Fruit fly (Drosophila melanogaster) whole organism: ENCODE results near the gene SC35.

ENCODE experiments used
- CG8478 ChIP-seq: fragments of >200 bp; optimal IDR thresholded peaks from 2 replicates; lab custom pipeline; 2018; ENCODE audit warnings: inconsistent platforms
- Dll ChIP-seq: fragments of >200 bp; optimal IDR thresholded peaks from 2 replicates; lab custom pipeline; 2017
- EcR ChIP-seq, 2 experiments: fragments of >200 bp; optimal IDR thresholded peaks; 2 replicates each; lab custom pipeline; 2017; ENCODE audit warnings: missing biosample characterization in 2 of 2, missing genetic modification characterization in 2 of 2, missing genetic modification reagents in 2 of 2
- pan ChIP-seq: fragments of >200 bp; optimal IDR thresholded peaks from 2 replicates; lab custom pipeline; 2017
- psq ChIP-seq: fragments of >200 bp; optimal IDR thresholded peaks from 2 replicates; lab custom pipeline; 2017
- usp ChIP-seq: fragments of >200 bp; optimal IDR thresholded peaks from 2 replicates; lab custom pipeline; 2017; ENCODE audit warnings: missing biosample characterization, missing genetic modification characterization, mixed read lengths

The SC35 gene

dm6 chr2L:12472988-12473387 is 38.5 kb upstream of the SC35 start:
- TF ChIP-seq usp (GFP tag; lab: Kevin White, UChicago) (no peak), EcR (GFP tag; optimal IDR thresholded peaks at IDR 0.05; lab: Kevin White, UChicago) (no peak), psq (lab: Kevin White, UChicago) (no peak), Dll (no peak), CG8478 (lab: Kevin White, UChicago) (no peak), pan (no peak)

DNA sequence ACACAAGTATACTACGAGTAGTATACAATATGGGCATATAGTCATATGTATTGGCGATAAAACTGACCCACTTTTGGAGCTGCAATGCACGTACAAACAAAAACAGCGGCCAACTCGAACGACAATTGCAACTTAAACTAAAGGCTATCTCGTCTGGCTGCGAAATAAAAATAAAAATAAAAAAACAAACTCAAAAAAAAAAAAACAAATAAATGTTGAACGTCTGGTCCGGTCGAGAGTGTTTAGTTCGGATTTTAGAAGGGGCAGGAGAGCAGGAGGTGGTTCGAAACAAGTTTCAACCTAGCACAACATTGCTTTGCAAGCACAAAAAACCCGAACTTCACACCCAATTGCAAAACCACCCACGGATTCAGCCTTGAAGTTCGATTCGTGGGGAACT is 37.5 kb upstream of the SC35 start:
- TF ChIP-seq CG8478 (lab: Kevin White, UChicago) = no peak

dm6 chr2L:12469235-12469634 is 34.8 kb upstream of the SC35 start:
- TF ChIP-seq usp (GFP tag; lab: Kevin White, UChicago) (no peak), CG8478 (lab: Kevin White, UChicago) (no peak), pan (no peak), psq (lab: Kevin White, UChicago) (no peak), EcR (GFP tag; optimal IDR thresholded peaks at IDR 0.05; lab: Kevin White, UChicago) (no peak), Dll (no peak)

dm6 chr2L:12468813-12469212 is 34.3 kb upstream of the SC35 start:
- no peak for TF ChIP-seq pan
- no peak for TF ChIP-seq EcR (GFP tag; optimal IDR thresholded peaks at IDR 0.05; lab: Kevin White, UChicago)
- no peak for TF ChIP-seq usp (GFP tag; lab: Kevin White, UChicago)
- TF ChIP-seq CG8478 (lab: Kevin White, UChicago) = no peak
- TF ChIP-seq Dll = no peak
- TF ChIP-seq psq (lab: Kevin White, UChicago) = no peak

- TF ChIP-seq Dll = no peak
- TF ChIP-seq psq (lab: Kevin White, UChicago) = no peak
- no peak for TF ChIP-seq CG8478 (lab: Kevin White, UChicago)
- TF ChIP-seq pan = no peak
- no peak for TF ChIP-seq usp (GFP tag; lab: Kevin White, UChicago)
- TF ChIP-seq EcR (GFP tag; optimal IDR thresholded peaks at IDR 0.05; lab: Kevin White, UChicago) = no peak
These were observed 33.2 kb upstream of the SC35 start for dm6 chr2L:12467673-12468072.

- TF ChIP-seq EcR (GFP tag; optimal IDR thresholded peaks at IDR 0.05; lab: Kevin White, UChicago) (no peak), psq (lab: Kevin White, UChicago) (no peak), CG8478 (lab: Kevin White, UChicago) (no peak), usp (GFP tag; lab: Kevin White, UChicago) (no peak), Dll (no peak), pan (no peak)
These were observed 32.1 kb upstream of the SC35 start for dm6 chr2L:12466506-12467043.

DNA sequence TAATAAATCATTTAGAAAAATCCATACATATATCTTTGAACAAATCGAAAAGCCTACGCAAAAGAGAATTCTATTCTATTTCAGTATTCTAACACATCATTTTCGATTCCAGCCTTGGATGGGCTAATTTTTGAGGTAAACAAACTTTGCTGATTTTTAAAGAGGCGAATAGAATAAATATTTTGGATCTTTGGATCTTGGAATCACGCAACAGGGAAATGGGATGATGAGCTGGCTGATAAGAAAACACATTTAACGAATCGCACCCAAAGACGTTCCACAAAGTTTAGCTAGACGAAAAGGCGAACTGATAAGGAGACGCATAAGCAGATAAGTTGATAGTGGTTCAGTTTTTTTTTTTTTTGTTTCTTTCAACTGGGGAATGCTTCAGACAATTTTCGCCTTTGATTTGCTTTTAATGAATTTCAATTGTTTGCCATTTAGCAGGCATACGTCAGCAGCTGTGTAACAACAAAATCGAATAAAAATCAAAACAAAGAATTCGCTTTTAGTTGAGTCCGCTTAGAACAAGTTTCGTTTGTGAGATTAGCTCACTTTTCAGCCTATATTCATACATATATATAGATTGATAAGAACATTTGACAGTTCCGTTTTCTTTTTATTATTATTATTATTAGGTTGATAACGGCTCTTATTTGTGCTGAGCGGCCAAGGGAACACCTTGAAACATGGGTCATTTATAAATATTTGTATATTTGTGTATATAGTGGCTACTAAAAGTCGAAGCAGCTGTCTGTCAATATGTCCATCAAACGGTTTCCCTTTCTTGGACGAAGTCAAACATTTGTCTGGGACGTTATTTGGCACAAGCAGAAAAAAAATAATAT is 30.9 kb upstream of the SC35 start:
- no peak for TF ChIP-seq psq (lab: Kevin White, UChicago)
- no peak for TF ChIP-seq CG8478 (lab: Kevin White, UChicago)
- no peak for TF ChIP-seq pan
- TF ChIP-seq usp (GFP tag; lab: Kevin White, UChicago) = no peak
- TF ChIP-seq Dll = no peak
- TF ChIP-seq EcR (GFP tag; optimal IDR thresholded peaks at IDR 0.05; lab: Kevin White, UChicago) = no peak

dm6 chr2L:12464065-12464464 is 29.6 kb upstream of the SC35 start:
- TF ChIP-seq pan (no peak), usp (GFP tag; lab: Kevin White, UChicago) (no peak), psq (lab: Kevin White, UChicago) (no peak)

DNA sequence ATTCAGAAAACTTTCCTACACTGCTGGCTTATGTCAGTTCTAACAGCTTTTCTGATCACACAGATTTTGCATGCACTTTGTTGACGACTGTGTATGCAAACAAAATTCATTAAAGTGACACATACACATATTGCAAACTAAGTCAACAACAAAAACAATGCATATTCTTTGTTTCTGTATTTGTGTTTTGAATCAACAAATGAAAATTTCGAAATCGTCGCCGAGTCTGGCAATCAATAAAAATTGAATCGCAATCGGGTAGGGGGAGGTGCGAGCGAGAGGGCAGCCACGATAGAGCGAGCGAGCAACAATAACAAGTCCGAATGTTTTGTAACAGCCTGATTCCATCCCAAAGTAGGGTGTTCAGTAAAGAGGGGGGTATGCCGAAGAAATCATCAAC is 28.6 kb upstream of the SC35 start:
- TF ChIP-seq pan (no peak), psq (lab: Kevin White, UChicago) (no peak), EcR (GFP tag; optimal IDR thresholded peaks at IDR 0.05; lab: Kevin White, UChicago) (no peak), Dll (no peak), usp (GFP tag; lab: Kevin White, UChicago) (no peak)

- TF ChIP-seq CG8478 (lab: Kevin White, UChicago) (no peak), EcR (GFP tag; optimal IDR thresholded peaks at IDR 0.05; lab: Kevin White, UChicago) (no peak), Dll (no peak), psq (lab: Kevin White, UChicago) (no peak), usp (GFP tag; lab: Kevin White, UChicago) (no peak), pan (no peak)
These were observed 26.6 kb upstream of the SC35 start for dm6 chr2L:12460767-12461739.

DNA sequence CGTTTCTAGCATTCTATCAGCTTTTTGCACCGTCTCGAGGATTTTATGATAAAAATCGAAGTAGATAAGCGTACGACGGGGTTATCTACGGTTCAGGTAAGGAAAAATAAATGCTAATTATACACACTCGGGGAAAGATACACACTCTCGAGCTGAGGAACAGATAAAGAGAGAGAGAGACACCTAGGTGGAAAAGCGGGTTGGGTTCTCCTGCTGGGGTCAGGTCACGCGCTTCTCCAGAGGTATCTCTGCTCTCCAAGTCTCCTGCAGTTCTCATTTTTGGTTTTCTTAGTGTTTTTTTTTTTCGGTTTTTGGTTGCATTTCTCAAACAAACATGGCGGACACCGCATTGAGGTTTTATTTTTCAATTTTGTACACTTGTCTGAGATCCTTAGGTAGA is 25.4 kb upstream of the SC35 start:
- TF ChIP-seq EcR (GFP tag; optimal IDR thresholded peaks at IDR 0.05; lab: Kevin White, UChicago) (no peak), CG8478 (lab: Kevin White, UChicago) (no peak), pan (no peak), Dll (no peak), psq (lab: Kevin White, UChicago) (no peak), usp (GFP tag; lab: Kevin White, UChicago) (no peak)

DNA sequence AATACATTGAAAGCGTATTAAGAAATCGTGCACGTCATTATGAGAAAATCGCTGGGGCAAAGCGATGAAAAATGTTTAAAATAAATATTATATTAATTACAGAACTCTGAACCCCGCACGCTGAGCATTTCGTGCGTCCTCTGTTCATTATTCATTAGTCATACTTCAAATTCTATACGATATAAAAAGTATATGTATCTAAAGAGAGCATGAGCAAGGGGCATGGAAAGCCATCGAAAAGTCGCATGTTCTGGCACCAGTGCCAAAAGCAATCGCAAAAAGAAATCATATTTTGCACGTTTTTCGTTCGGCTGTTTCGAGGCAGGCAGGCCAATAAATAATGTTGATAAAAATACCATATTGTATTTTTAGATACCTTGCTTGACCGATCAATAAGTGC is 24.7 kb upstream of the SC35 start:
- TF ChIP-seq CG8478 (lab: Kevin White, UChicago) (no peak), Dll (no peak), psq (lab: Kevin White, UChicago) (no peak), usp (GFP tag; lab: Kevin White, UChicago) (no peak), EcR (GFP tag; optimal IDR thresholded peaks at IDR 0.05; lab: Kevin White, UChicago) (no peak), pan (no peak)
